6 worm cellular contexts compared by ENCODE assay signal in genomic region chrII:6328672-6329071, ce11.
A peak's percentile ranks its signal among the peaks of the same experiment; 100 is the strongest.
TF ChIP-seq lines count a peak whose summit lies in the region.

No protein-coding gene starts in this region.

TF ChIP-seq in whole organism, L1 larva, 84 proteins besides CTCF, POLR2A, EP300 and RAD21 (continues in another document):
- TF ChIP-seq nhr-19 (GFP tag; conservative IDR thresholded peaks at IDR 0.05; lab: Robert Waterston, UW): no peak
- peak; percentile 14 for TF ChIP-seq nhr-71 (tag; optimal IDR thresholded peaks at IDR 0.05; lab: Kevin White, UChicago)
- TF ChIP-seq lin-35 (GFP tag; optimal IDR thresholded peaks at IDR 0.05; lab: Kevin White, UChicago): peak in 1 of 2 experiments; percentile 65
- no peak for TF ChIP-seq efl-1 (optimal IDR thresholded peaks at IDR 0.05; lab: Kevin White, UChicago)
- peak in 1 of 2 experiments; percentile 43 for TF ChIP-seq efl-1 (GFP tag; optimal IDR thresholded peaks at IDR 0.05 in 1 of 2; lab: Kevin White, UChicago)
- no peak for TF ChIP-seq fos-1 (tag; optimal IDR thresholded peaks at IDR 0.05; lab: Kevin White, UChicago)
- no peak for TF ChIP-seq hlh-17 (GFP tag; optimal IDR thresholded peaks at IDR 0.05; lab: Kevin White, UChicago; ENCODE audit: borderline replicate concordance)
- no peak for TF ChIP-seq mef-2 (tag; optimal IDR thresholded peaks at IDR 0.05; lab: Kevin White, UChicago)
- no peak for TF ChIP-seq isw-1 (GFP tag; IDR thresholded peaks at IDR 0.05; lab: Robert Waterston, UW)
- TF ChIP-seq sox-4 (tag; optimal IDR thresholded peaks at IDR 0.05; lab: Kevin White, UChicago): no peak
- TF ChIP-seq alr-1 (tag; optimal IDR thresholded peaks at IDR 0.05; lab: Kevin White, UChicago; ENCODE audit: borderline replicate concordance): no peak
- TF ChIP-seq nhr-47 (tag; optimal IDR thresholded peaks at IDR 0.05; lab: Kevin White, UChicago): no peak
- TF ChIP-seq ztf-4 (tag; optimal IDR thresholded peaks at IDR 0.05; lab: Kevin White, UChicago): no peak
- no peak for TF ChIP-seq nhr-237 (tag; optimal IDR thresholded peaks at IDR 0.05; lab: Kevin White, UChicago)
- TF ChIP-seq lin-14 (GFP tag; optimal IDR thresholded peaks at IDR 0.05; lab: Kevin White, UChicago): peak; percentile 33

TF ChIP-seq in whole organism, L2 larva, 48 proteins besides CTCF, POLR2A, EP300 and RAD21:
- TF ChIP-seq skn-1 (tag; optimal IDR thresholded peaks at IDR 0.05; lab: Kevin White, UChicago) (peak; percentile 33), sma-9 (GFP tag; optimal IDR thresholded peaks at IDR 0.05; lab: Kevin White, UChicago) (peak; percentile 17), sma-9 (tag; optimal IDR thresholded peaks at IDR 0.05; lab: Kevin White, UChicago) (no peak), C34F6.9 (tag; optimal IDR thresholded peaks at IDR 0.05; lab: Kevin White, UChicago) (no peak), zag-1 (tag; optimal IDR thresholded peaks at IDR 0.05; lab: Kevin White, UChicago) (no peak), fos-1 (tag; optimal IDR thresholded peaks at IDR 0.05; lab: Kevin White, UChicago) (peak; percentile 95), lin-39 (tag; optimal IDR thresholded peaks at IDR 0.05; lab: Kevin White, UChicago) (no peak), gmeb-1 (tag; optimal IDR thresholded peaks at IDR 0.05; lab: Kevin White, UChicago) (peak; percentile 43), nhr-21 (tag; optimal IDR thresholded peaks at IDR 0.05; lab: Kevin White, UChicago) (no peak), crh-2 (tag; optimal IDR thresholded peaks at IDR 0.05; lab: Kevin White, UChicago) (peak; percentile 43)

TF ChIP-seq in whole organism, L3 larva, 47 proteins besides CTCF, POLR2A, EP300 and RAD21:
- peak; percentile 8 for TF ChIP-seq nfya-1 (tag; optimal IDR thresholded peaks at IDR 0.05; lab: Kevin White, UChicago; ENCODE audit: insufficient read depth)
- TF ChIP-seq elt-2 (tag; optimal IDR thresholded peaks at IDR 0.05; lab: Kevin White, UChicago): peak; percentile 99
- no peak for TF ChIP-seq zag-1 (tag; optimal IDR thresholded peaks at IDR 0.05; lab: Kevin White, UChicago)
- TF ChIP-seq pha-4 (tag; optimal IDR thresholded peaks at IDR 0.05; lab: Kevin White, UChicago): peak; percentile 61
- TF ChIP-seq mdl-1 (tag; optimal IDR thresholded peaks at IDR 0.05; lab: Kevin White, UChicago): no peak
- no peak for TF ChIP-seq ceh-82 (tag; optimal IDR thresholded peaks at IDR 0.05; lab: Kevin White, UChicago)
- no peak for TF ChIP-seq ama-1 (optimal IDR thresholded peaks at IDR 0.05; lab: Kevin White, UChicago)
- no peak for TF ChIP-seq elt-3 (tag; optimal IDR thresholded peaks at IDR 0.05; lab: Kevin White, UChicago)
- TF ChIP-seq jun-1 (tag; optimal IDR thresholded peaks at IDR 0.05; lab: Kevin White, UChicago): peak; percentile 81
- no peak for TF ChIP-seq nhr-25 (tag; optimal IDR thresholded peaks at IDR 0.05; lab: Kevin White, UChicago)
- TF ChIP-seq pqm-1 (tag; optimal IDR thresholded peaks at IDR 0.05; lab: Kevin White, UChicago): peak; percentile 96
- no peak for TF ChIP-seq tbx-2 (tag; optimal IDR thresholded peaks at IDR 0.05; lab: Kevin White, UChicago)

TF ChIP-seq in whole organism, L4 larva, 104 proteins besides CTCF, POLR2A, EP300 and RAD21 (continues in another document):
- TF ChIP-seq unc-62 (GFP tag; optimal IDR thresholded peaks at IDR 0.05 in 1 of 2; lab: Kevin White, UChicago) (peak in 1 of 2 experiments; percentile 71), unc-62 (tag; optimal IDR thresholded peaks at IDR 0.05; lab: Kevin White, UChicago) (no peak), egl-43 (GFP tag; IDR thresholded peaks at IDR 0.05; lab: Robert Waterston, UW) (no peak), hlh-30 (tag; optimal IDR thresholded peaks at IDR 0.05; lab: Kevin White, UChicago; ENCODE audit: insufficient read depth) (peak; percentile 13), daf-16 (GFP tag; optimal IDR thresholded peaks at IDR 0.05; lab: Kevin White, UChicago) (peak in 1 of 2 experiments; percentile 9), daf-16 (tag; optimal IDR thresholded peaks at IDR 0.05; lab: Kevin White, UChicago) (peak; percentile 62), mxl-3 (GFP tag; optimal IDR thresholded peaks at IDR 0.05; lab: Kevin White, UChicago) (peak; percentile 47), zip-2 (tag; optimal IDR thresholded peaks at IDR 0.05; lab: Kevin White, UChicago) (no peak), lir-3 (tag; optimal IDR thresholded peaks at IDR 0.05; lab: Kevin White, UChicago) (no peak), pqm-1 (tag; optimal IDR thresholded peaks at IDR 0.05; lab: Kevin White, UChicago) (peak; percentile 99), tra-1 (GFP tag; IDR thresholded peaks at IDR 0.05; lab: Robert Waterston, UW) (peak; percentile 80), hif-1 (tag; optimal IDR thresholded peaks at IDR 0.05; lab: Kevin White, UChicago) (peak in 1 of 2 experiments; percentile 16), gei-8 (GFP tag; optimal IDR thresholded peaks at IDR 0.05; lab: Kevin White, UChicago) (no peak), ceh-28 (tag; optimal IDR thresholded peaks at IDR 0.05; lab: Kevin White, UChicago) (no peak), mes-2 (tag; optimal IDR thresholded peaks at IDR 0.05; lab: Kevin White, UChicago; ENCODE audit: poor library complexity, severe bottlenecking) (peak; percentile 18), dve-1 (tag; optimal IDR thresholded peaks at IDR 0.05; lab: Kevin White, UChicago; ENCODE audit: insufficient read depth) (peak; percentile 82), hlh-11 (tag; optimal IDR thresholded peaks at IDR 0.05; lab: Kevin White, UChicago) (peak; percentile 88), ceh-20 (GFP tag; IDR thresholded peaks at IDR 0.05; lab: Robert Waterston, UW) (peak; percentile 41; the same call in 1 of the 2 replicates), Y48G9A.11 (GFP tag; IDR thresholded peaks at IDR 0.05; lab: Robert Waterston, UW) (no peak)

TF ChIP-seq in whole organism, late embryonic, 69 proteins besides CTCF, POLR2A, EP300 and RAD21:
- no peak for TF ChIP-seq fax-1 (tag; optimal IDR thresholded peaks at IDR 0.05; lab: Kevin White, UChicago)
- TF ChIP-seq sdc-2 (tag; optimal IDR thresholded peaks at IDR 0.05; lab: Kevin White, UChicago): no peak
- TF ChIP-seq ceh-2 (tag; optimal IDR thresholded peaks at IDR 0.05; lab: Kevin White, UChicago): no peak
- TF ChIP-seq elt-2 (tag; optimal IDR thresholded peaks at IDR 0.05; lab: Kevin White, UChicago): peak; percentile 97

TF ChIP-seq in whole organism, young adult, 124 proteins besides CTCF, POLR2A, EP300 and RAD21:
- TF ChIP-seq ztf-22 (GFP tag; optimal IDR thresholded peaks at IDR 0.05; lab: Kevin White, UChicago) (peak; percentile 62), ets-4 (GFP tag; optimal IDR thresholded peaks at IDR 0.05; lab: Kevin White, UChicago) (peak; percentile 88), let-607 (tag; optimal IDR thresholded peaks at IDR 0.05; lab: Kevin White, UChicago) (peak in 1 of 2 experiments; percentile 30), ztf-18 (tag; optimal IDR thresholded peaks at IDR 0.05; lab: Kevin White, UChicago) (peak; percentile 37), lag-1 (GFP tag; IDR thresholded peaks at IDR 0.05; lab: Robert Waterston, UW) (no peak), attf-5 (GFP tag; optimal IDR thresholded peaks at IDR 0.05; lab: Kevin White, UChicago) (peak; percentile 2), ceh-79 (tag; optimal IDR thresholded peaks at IDR 0.05; lab: Kevin White, UChicago) (no peak), snpc-1.3 (tag; optimal IDR thresholded peaks at IDR 0.05; lab: Kevin White, UChicago; ENCODE audit: insufficient read depth) (no peak), nhr-80 (tag; optimal IDR thresholded peaks at IDR 0.05; lab: Kevin White, UChicago) (peak; percentile 98), atf-7 (tag; optimal IDR thresholded peaks at IDR 0.05; lab: Kevin White, UChicago) (peak; percentile 36), dox-1 (GFP tag; IDR thresholded peaks at IDR 0.05; lab: Robert Waterston, UW) (peak; percentile 56; the same call in 1 of the 2 replicates)
